Worm (Caenorhabditis elegans) whole organism, L1 larva: Measurements from ENCODE around the gene Y69H2.15.

Source experiments
- elt-2 ChIP-seq: sonication (generic microtip); optimal IDR thresholded peaks from 2 replicates; lab custom pipeline; 2016; ENCODE audit warnings: missing genetic modification characterization, mild to moderate bottlenecking, inconsistent platforms, missing compliant biosample characterization, missing genetic modification reagents
- elt-3 ChIP-seq, 6 experiments: fragments of 150-350 bp in 1 of 6; sonication (generic microtip); optimal IDR thresholded peaks; 2 replicates each; lab custom pipeline; 2017 to 2018; ENCODE audit warnings: missing biosample characterization in 6 of 6, missing genetic modification characterization in 6 of 6, inconsistent platforms in 1 of 6
- nhr-77 ChIP-seq: fragments of 150-350 bp; optimal IDR thresholded peaks from 2 replicates; lab custom pipeline; 2014; ENCODE audit warnings: missing biosample characterization, missing genetic modification characterization
- unc-62 ChIP-seq: fragments of 150-350 bp; optimal IDR thresholded peaks from 2 replicates; lab custom pipeline; 2014; ENCODE audit warnings: missing biosample characterization, missing genetic modification reagents, missing genetic modification characterization

DNA sequence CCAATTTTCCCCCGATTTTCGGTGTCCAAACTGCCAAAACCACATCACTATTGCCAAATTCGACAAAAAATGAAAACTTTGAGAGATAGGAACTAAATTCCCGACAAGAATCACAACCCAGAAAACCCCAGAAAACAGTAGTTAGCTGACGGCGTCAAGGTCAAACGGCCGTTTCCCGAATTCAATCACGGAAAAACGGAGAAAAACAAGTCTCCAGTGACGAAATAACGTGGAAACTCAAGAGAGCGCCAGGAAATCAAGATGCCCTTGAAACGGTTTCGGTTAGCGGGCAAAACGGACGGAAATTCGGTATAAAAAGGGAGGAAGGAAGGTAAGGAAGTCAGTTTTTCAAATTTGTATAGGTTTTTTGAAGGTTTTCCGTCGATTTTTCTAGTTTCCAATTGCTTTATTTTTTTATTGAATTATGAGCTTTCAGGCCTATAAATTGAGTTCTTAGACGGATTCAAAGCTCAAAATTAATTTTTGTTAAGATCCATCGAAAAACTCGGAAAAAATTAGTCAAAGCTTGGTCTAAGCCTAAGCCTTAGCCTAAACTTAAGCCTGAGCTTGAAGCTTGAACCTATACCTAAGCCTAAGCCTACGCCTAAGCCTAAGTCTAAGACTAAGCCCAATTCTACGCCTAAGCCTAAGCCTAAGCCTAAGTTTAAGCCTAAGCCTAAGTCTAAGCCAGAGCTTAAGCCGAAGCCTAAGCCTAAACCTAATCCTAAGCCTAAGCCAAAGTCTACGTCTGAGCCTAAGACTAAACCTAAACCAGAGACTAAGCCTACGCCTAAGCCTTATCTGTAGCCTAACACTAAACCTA, 11.1 kb upstream of the Y69H2.15 start:
- TF ChIP-seq unc-62 (GFP tag; lab: Kevin White, UChicago) (no peak), elt-2 (no peak), elt-3 (tag; optimal IDR thresholded peaks at IDR 0.05; lab: Kevin White, UChicago) (peak in 3 of 6 experiments; percentile 36 to 70 (median 66)), nhr-77 (tag; lab: Kevin White, UChicago) (peak; percentile 45)
